Worm (Caenorhabditis elegans) whole organism, L3 larva: ENCODE results near the gene F01G10.10.

Experiments used
- R02D3.7 ChIP-seq: fragments of 150-350 bp; optimal IDR thresholded peaks from 2 replicates; lab custom pipeline; 2014; ENCODE audit warnings: missing biosample characterization, missing genetic modification characterization
- ZK546.5 ChIP-seq: sonication (generic microtip); optimal IDR thresholded peaks from 2 replicates; lab custom pipeline; 2017; ENCODE audit warnings: missing biosample characterization, missing genetic modification characterization
- ama-1 ChIP-seq: fragments of 150-350 bp; optimal IDR thresholded peaks from 2 replicates; lab custom pipeline; 2018
- ceh-16 ChIP-seq: sonication (generic microtip); optimal IDR thresholded peaks from 2 replicates; lab custom pipeline; 2017; ENCODE audit warnings: missing biosample characterization, missing genetic modification characterization
- ceh-28 ChIP-seq: fragments of 150-350 bp; optimal IDR thresholded peaks from 2 replicates; lab custom pipeline; 2014; ENCODE audit warnings: missing biosample characterization, missing genetic modification reagents, missing genetic modification characterization
- elt-2 ChIP-seq: sonication (generic microtip); optimal IDR thresholded peaks from 2 replicates; lab custom pipeline; 2016; ENCODE audit warnings: missing genetic modification reagents, mild to moderate bottlenecking, missing genetic modification characterization, missing compliant biosample characterization
- elt-3 ChIP-seq, 3 experiments: fragments of 150-350 bp in 1 of 3; sonication (generic microtip) in 2 of 3; optimal IDR thresholded peaks; 2 replicates in 2 of 3; 4 replicates in 1 of 3; lab custom pipeline; 2014 to 2017; ENCODE audit warnings: missing biosample characterization in 3 of 3, missing genetic modification characterization in 3 of 3
- eor-1 ChIP-seq, 2 experiments: fragments of 150-350 bp; optimal IDR thresholded peaks; 2 replicates each; lab custom pipeline; 2014 to 2018; ENCODE audit warnings: missing biosample characterization in 2 of 2, missing genetic modification characterization in 2 of 2
- fkh-10 ChIP-seq: sonication (generic microtip); optimal IDR thresholded peaks from 2 replicates; lab custom pipeline; 2017; ENCODE audit warnings: missing biosample characterization, missing genetic modification reagents, missing genetic modification characterization
- fkh-2 ChIP-seq: fragments of 150-350 bp; optimal IDR thresholded peaks from 2 replicates; lab custom pipeline; 2014; ENCODE audit warnings: missing biosample characterization, missing genetic modification reagents, missing genetic modification characterization
- hmg-11 ChIP-seq: sonication (generic microtip); optimal IDR thresholded peaks from 2 replicates; lab custom pipeline; 2016; ENCODE audit warnings: missing genetic modification characterization, missing compliant biosample characterization
- lin-15B ChIP-seq: fragments of 150-350 bp; optimal IDR thresholded peaks from 2 replicates; lab custom pipeline; 2014; ENCODE audit warnings: missing biosample characterization, missing genetic modification characterization
- lin-39 ChIP-seq: fragments of 150-350 bp; optimal IDR thresholded peaks from 2 replicates; lab custom pipeline; 2018; ENCODE audit warnings: missing biosample characterization, missing genetic modification reagents, missing genetic modification characterization
- lsy-12 ChIP-seq: sonication (generic microtip); optimal IDR thresholded peaks from 2 replicates; lab custom pipeline; 2016; ENCODE audit warnings: mild to moderate bottlenecking, missing genetic modification characterization, missing compliant biosample characterization
- mdl-1 ChIP-seq: fragments of 150-350 bp; optimal IDR thresholded peaks from 2 replicates; lab custom pipeline; 2014; ENCODE audit warnings: missing biosample characterization, missing genetic modification characterization
- nfya-1 ChIP-seq: sonication (generic microtip); optimal IDR thresholded peaks from 2 replicates; lab custom pipeline; 2017; ENCODE audit warnings: missing genetic modification characterization, mild to moderate bottlenecking, missing compliant biosample characterization, antibody characterized with exemption, moderate library complexity; ENCODE audit not compliant: insufficient read depth
- nhr-11 ChIP-seq: fragments of 150-350 bp; optimal IDR thresholded peaks from 2 replicates; lab custom pipeline; 2014; ENCODE audit warnings: missing biosample characterization, missing genetic modification characterization
- nhr-12 ChIP-seq: fragments of 150-350 bp; optimal IDR thresholded peaks from 2 replicates; lab custom pipeline; 2014; ENCODE audit warnings: missing biosample characterization, missing genetic modification characterization
- nhr-23 ChIP-seq: fragments of 150-350 bp; optimal IDR thresholded peaks from 2 replicates; lab custom pipeline; 2014; ENCODE audit warnings: missing biosample characterization, missing genetic modification reagents, missing genetic modification characterization
- nhr-237 ChIP-seq: fragments of 150-350 bp; optimal IDR thresholded peaks from 2 replicates; lab custom pipeline; 2014; ENCODE audit warnings: missing biosample characterization, missing genetic modification characterization
- nhr-25 ChIP-seq: sonication (generic microtip); optimal IDR thresholded peaks from 2 replicates; lab custom pipeline; 2017; ENCODE audit warnings: missing biosample characterization, missing genetic modification characterization
- nhr-28 ChIP-seq: fragments of 150-350 bp; optimal IDR thresholded peaks from 2 replicates; lab custom pipeline; 2014; ENCODE audit warnings: missing biosample characterization, missing genetic modification characterization
- nhr-43 ChIP-seq: sonication (generic microtip); optimal IDR thresholded peaks from 2 replicates; lab custom pipeline; 2016; ENCODE audit warnings: mild to moderate bottlenecking, missing genetic modification characterization, missing compliant biosample characterization; ENCODE audit not compliant: poor library complexity, severe bottlenecking
- nhr-67 ChIP-seq: fragments of 150-350 bp; optimal IDR thresholded peaks from 2 replicates; lab custom pipeline; 2014; ENCODE audit warnings: missing biosample characterization, missing genetic modification characterization
- nhr-76 ChIP-seq: fragments of 150-350 bp; sonication (generic microtip); optimal IDR thresholded peaks from 5 replicates; lab custom pipeline; 2014; ENCODE audit warnings: missing biosample characterization, missing genetic modification characterization
- nhr-77 ChIP-seq: fragments of 150-350 bp; optimal IDR thresholded peaks from 2 replicates; lab custom pipeline; 2014; ENCODE audit warnings: missing biosample characterization, missing genetic modification characterization
- pha-4 ChIP-seq: fragments of 150-350 bp; optimal IDR thresholded peaks from 2 replicates; lab custom pipeline; 2014; ENCODE audit warnings: missing biosample characterization, missing genetic modification reagents, missing genetic modification characterization
- pqm-1 ChIP-seq: fragments of 150-350 bp; optimal IDR thresholded peaks from 2 replicates; lab custom pipeline; 2017; ENCODE audit warnings: missing biosample characterization, missing genetic modification characterization, inconsistent platforms
- sea-2 ChIP-seq: fragments of 150-350 bp; sonication (generic microtip); optimal IDR thresholded peaks from 4 replicates; lab custom pipeline; 2014; ENCODE audit warnings: missing biosample characterization, missing genetic modification reagents, missing genetic modification characterization
- snpc-4 ChIP-seq: fragments of 150-350 bp; optimal IDR thresholded peaks from 2 replicates; lab custom pipeline; 2014; ENCODE audit warnings: missing biosample characterization, missing genetic modification characterization
- tbx-2 ChIP-seq: sonication (generic microtip); optimal IDR thresholded peaks from 2 replicates; lab custom pipeline; 2016; ENCODE audit warnings: mild to moderate bottlenecking, missing genetic modification characterization, missing compliant biosample characterization
- unc-39 ChIP-seq: sonication (generic microtip); optimal IDR thresholded peaks from 4 replicates; lab custom pipeline; 2017; ENCODE audit warnings: missing biosample characterization, missing genetic modification characterization
- unc-62 ChIP-seq: fragments of 150-350 bp; sonication (generic microtip); optimal IDR thresholded peaks from 4 replicates; lab custom pipeline; 2014; ENCODE audit warnings: missing biosample characterization, missing genetic modification reagents, missing genetic modification characterization
- zag-1 ChIP-seq: fragments of 150-350 bp; optimal IDR thresholded peaks from 2 replicates; lab custom pipeline; 2014; ENCODE audit warnings: missing biosample characterization, missing genetic modification characterization
- ztf-11 ChIP-seq: fragments of 150-350 bp; optimal IDR thresholded peaks from 2 replicates; lab custom pipeline; 2014; ENCODE audit warnings: missing biosample characterization, missing genetic modification characterization
- ztf-4 ChIP-seq: fragments of 150-350 bp; optimal IDR thresholded peaks from 2 replicates; lab custom pipeline; 2014; ENCODE audit warnings: missing biosample characterization, missing genetic modification characterization

F01G10.10 gene

ce11 chrIV:10223723-10224122 lies 22.2 kb upstream of the F01G10.10 start, which contains the start of gene nas-12:
TSS of gene nas-12 (plus strand) at chrIV:10224023.
- TF ChIP-seq nhr-23 (tag; lab: Kevin White, UChicago) = no peak
- TF ChIP-seq pqm-1 = no peak
- no peak for TF ChIP-seq fkh-2 (tag; lab: Kevin White, UChicago)
- TF ChIP-seq sea-2 (GFP tag; lab: Kevin White, UChicago) = no peak
- no peak for TF ChIP-seq zag-1
- no peak for TF ChIP-seq ZK546.5 (tag; lab: Kevin White, UChicago)
- TF ChIP-seq nhr-11 (tag; lab: Kevin White, UChicago) = no peak
- TF ChIP-seq lin-15B (tag; lab: Kevin White, UChicago) = no peak
- no peak for TF ChIP-seq mdl-1 (tag; lab: Kevin White, UChicago)
- no peak for TF ChIP-seq ama-1 (lab: Kevin White, UChicago)
- TF ChIP-seq R02D3.7 (tag; lab: Kevin White, UChicago) = no peak
- TF ChIP-seq nhr-25 (tag; lab: Kevin White, UChicago) = no peak
- no peak for TF ChIP-seq pha-4 (tag; lab: Kevin White, UChicago)
- no peak for TF ChIP-seq nhr-76 (tag; lab: Kevin White, UChicago)
- no peak for TF ChIP-seq lsy-12 (tag; lab: Kevin White, UChicago)
- TF ChIP-seq ztf-4 = no peak
- TF ChIP-seq fkh-10 (GFP tag; lab: Kevin White, UChicago) = no peak
- no peak for TF ChIP-seq elt-3 (tag; optimal IDR thresholded peaks at IDR 0.05; lab: Kevin White, UChicago)

ce11 chrIV:10227534-10227933 lies 18.4 kb upstream of the F01G10.10 start, which contains the start of gene F01G10.6:
TSS of gene F01G10.6 (minus strand) at chrIV:10227634.
- TF ChIP-seq zag-1 (no peak), ceh-28 (tag; lab: Kevin White, UChicago) (no peak), ztf-11 (tag; lab: Kevin White, UChicago) (no peak), nhr-237 (tag; lab: Kevin White, UChicago) (no peak), fkh-2 (tag; lab: Kevin White, UChicago) (no peak), ztf-4 (no peak), unc-62 (no peak), nfya-1 (tag; lab: Kevin White, UChicago) (no peak), tbx-2 (tag; lab: Kevin White, UChicago) (no peak), unc-39 (tag; lab: Kevin White, UChicago) (no peak), pqm-1 (no peak)

ce11 chrIV:10230971-10231370 lies 15.0 kb upstream of the F01G10.10 start, which contains the start of gene F01G10.5:
TSS of gene F01G10.5 (minus strand) at chrIV:10231071.
- TF ChIP-seq ztf-4 = no peak
- no peak for TF ChIP-seq ama-1 (lab: Kevin White, UChicago)
- TF ChIP-seq fkh-2 (tag; lab: Kevin White, UChicago) = no peak
- no peak for TF ChIP-seq elt-3 (tag; optimal IDR thresholded peaks at IDR 0.05; lab: Kevin White, UChicago)
- no peak for TF ChIP-seq pha-4 (tag; lab: Kevin White, UChicago)
- TF ChIP-seq R02D3.7 (tag; lab: Kevin White, UChicago) = no peak
- no peak for TF ChIP-seq snpc-4 (tag; lab: Kevin White, UChicago)
- no peak for TF ChIP-seq nhr-67 (tag; lab: Kevin White, UChicago)
- no peak for TF ChIP-seq fkh-10 (GFP tag; lab: Kevin White, UChicago)
- TF ChIP-seq ceh-16 (tag; lab: Kevin White, UChicago) = no peak
- TF ChIP-seq tbx-2 (tag; lab: Kevin White, UChicago) = no peak

- no peak for TF ChIP-seq nhr-77 (tag; lab: Kevin White, UChicago)
- TF ChIP-seq nhr-11 (tag; lab: Kevin White, UChicago) = no peak
- no peak for TF ChIP-seq elt-3 (tag; optimal IDR thresholded peaks at IDR 0.05; lab: Kevin White, UChicago)
- TF ChIP-seq zag-1 = no peak
- TF ChIP-seq pqm-1 = no peak
- no peak for TF ChIP-seq nhr-12 (tag; lab: Kevin White, UChicago)
- TF ChIP-seq lsy-12 (tag; lab: Kevin White, UChicago) = no peak
- TF ChIP-seq ama-1 (lab: Kevin White, UChicago) = no peak
- no peak for TF ChIP-seq lin-39 (tag; lab: Kevin White, UChicago)
- no peak for TF ChIP-seq ZK546.5 (tag; lab: Kevin White, UChicago)
- no peak for TF ChIP-seq ceh-16 (tag; lab: Kevin White, UChicago)
- TF ChIP-seq nhr-237 (tag; lab: Kevin White, UChicago) = no peak
- no peak for TF ChIP-seq fkh-2 (tag; lab: Kevin White, UChicago)
- no peak for TF ChIP-seq elt-2
- TF ChIP-seq hmg-11 (tag; lab: Kevin White, UChicago) = no peak
- TF ChIP-seq eor-1 (tag; optimal IDR thresholded peaks at IDR 0.05; lab: Kevin White, UChicago) = no peak
- TF ChIP-seq nhr-43 (tag; lab: Kevin White, UChicago) = no peak
- no peak for TF ChIP-seq nhr-28 (tag; lab: Kevin White, UChicago)
Observed at ce11 chrIV:10232456-10232855, 13.5 kb upstream of the F01G10.10 start, which contains the start of gene F01G10.4. TSS of gene F01G10.4 (minus strand) at chrIV:10232556.
